Worm (Caenorhabditis elegans) whole organism, L4/young adult: ENCODE measurements around the gene Y69H2.15.

Experiments
- dao-5 ChIP-seq: sonication (generic microtip); optimal IDR thresholded peaks from 2 replicates; lab custom pipeline; 2016; ENCODE audit warnings: missing genotype, missing genetic modification characterization, moderate library complexity, missing compliant biosample characterization
- him-1 ChIP-seq: sonication (generic microtip); optimal IDR thresholded peaks from 2 replicates; lab custom pipeline; 2016; ENCODE audit warnings: missing genotype, missing genetic modification reagents, missing genetic modification characterization, missing compliant biosample characterization

ce11 chrV:18592448-18592847, 34.2 kb downstream of the Y69H2.15 start, which contains the start of gene grdn-1:
- TF ChIP-seq dao-5 (no peak), him-1 (tag; lab: Kevin White, UChicago) (no peak)
